Fruit fly (Drosophila melanogaster) whole organism, pupa: Measurements from ENCODE around the gene Asator.

Experiments
- CG10348 ChIP-seq: fragments of 200-800 bp; sonication (Bioruptor generic); IDR thresholded peaks from 2 replicates; pipeline ENCODE4 v1.3.6; 2022; ENCODE audit warnings: missing biosample characterization, missing genetic modification characterization
- CG12605 ChIP-seq: fragments of 200-800 bp; sonication (Bioruptor generic); IDR thresholded peaks from 2 replicates; pipeline ENCODE4 v1.3.6; 2022; ENCODE audit warnings: missing biosample characterization, missing genetic modification characterization
- CG13204 ChIP-seq: fragments of 200-800 bp; sonication (Bioruptor generic); optimal IDR thresholded peaks from 2 replicates; lab custom pipeline; 2018; ENCODE audit warnings: missing biosample characterization, mild to moderate bottlenecking, missing genetic modification characterization, moderate library complexity
- CG14655 ChIP-seq: fragments of 200-800 bp; sonication (Bioruptor generic); optimal IDR thresholded peaks from 3 replicates; lab custom pipeline; 2017; ENCODE audit warnings: mild to moderate bottlenecking, missing biosample characterization, missing genetic modification reagents, missing genetic modification characterization
- CG15710 ChIP-seq: fragments of 200-800 bp; sonication (Bioruptor generic); optimal IDR thresholded peaks from 2 replicates; lab custom pipeline; 2018; ENCODE audit warnings: missing biosample characterization, mild to moderate bottlenecking, missing genetic modification characterization, moderate library complexity
- CG17806 ChIP-seq: fragments of 200-800 bp; sonication (Bioruptor generic); optimal IDR thresholded peaks from 2 replicates; lab custom pipeline; 2018; ENCODE audit warnings: missing biosample characterization, mild to moderate bottlenecking, missing genetic modification characterization, moderate library complexity
- CG32121 ChIP-seq: fragments of 200-800 bp; sonication (Bioruptor generic); IDR thresholded peaks from 2 replicates; pipeline ENCODE4 v1.3.6; 2022; ENCODE audit warnings: missing biosample characterization, missing genetic modification characterization
- CG34367 ChIP-seq: fragments of 200-800 bp; sonication (Bioruptor generic); optimal IDR thresholded peaks from 2 replicates; lab custom pipeline; 2018; ENCODE audit warnings: missing biosample characterization, mild to moderate bottlenecking, missing genetic modification characterization
- CG4496 ChIP-seq: fragments of 200-800 bp; sonication (Bioruptor generic); IDR thresholded peaks from 3 replicates; pipeline ENCODE4 v1.3.6; 2022; ENCODE audit warnings: missing biosample characterization, missing genetic modification characterization
- CG8159 ChIP-seq: fragments of 200-800 bp; sonication (Bioruptor generic); optimal IDR thresholded peaks from 3 replicates; lab custom pipeline; 2018; ENCODE audit warnings: missing biosample characterization, mild to moderate bottlenecking, missing genetic modification characterization, moderate library complexity
- CG8301 ChIP-seq: fragments of 200-800 bp; sonication (Bioruptor generic); optimal IDR thresholded peaks from 2 replicates; lab custom pipeline; 2018; ENCODE audit warnings: missing biosample characterization, mild to moderate bottlenecking, missing genetic modification characterization
- CG9948 ChIP-seq: fragments of 200-800 bp; sonication (Bioruptor generic); optimal IDR thresholded peaks from 2 replicates; lab custom pipeline; 2018; ENCODE audit warnings: missing biosample characterization, mild to moderate bottlenecking, missing genetic modification characterization, moderate library complexity
- D1 ChIP-seq: fragments of 200-800 bp; sonication (Bioruptor generic); optimal IDR thresholded peaks from 2 replicates; lab custom pipeline; 2018; ENCODE audit warnings: missing biosample characterization, mild to moderate bottlenecking, missing genetic modification characterization, moderate library complexity
- EcR ChIP-seq: fragments of 200-800 bp; sonication (Bioruptor generic); optimal IDR thresholded peaks from 3 replicates; lab custom pipeline; 2019; ENCODE audit warnings: missing biosample characterization, missing genetic modification characterization, mild to moderate bottlenecking, moderate library complexity, missing genetic modification reagents
- Ets98B ChIP-seq: fragments of 200-800 bp; sonication (Bioruptor generic); IDR thresholded peaks from 2 replicates; pipeline ENCODE4 v1.3.6; 2022; ENCODE audit warnings: missing biosample characterization, missing genetic modification characterization
- Pif1A ChIP-seq: fragments of 200-800 bp; sonication (Bioruptor generic); optimal IDR thresholded peaks from 3 replicates; lab custom pipeline; 2016; ENCODE audit warnings: missing biosample characterization, missing genetic modification characterization
- Pif1B ChIP-seq: fragments of 200-800 bp; sonication (Bioruptor generic); optimal IDR thresholded peaks from 3 replicates; lab custom pipeline; 2016; ENCODE audit warnings: missing biosample characterization, missing genetic modification characterization
- Snoo ChIP-seq: fragments of 200-800 bp; sonication (Bioruptor generic); optimal IDR thresholded peaks from 3 replicates; lab custom pipeline; 2017; ENCODE audit warnings: missing biosample characterization, mild to moderate bottlenecking, missing genetic modification characterization, inconsistent platforms
- fd96Ca ChIP-seq: fragments of 200-800 bp; sonication (Bioruptor generic); IDR thresholded peaks from 3 replicates; pipeline ENCODE4 v1.3.6; 2022; ENCODE audit warnings: missing biosample characterization, missing genetic modification characterization
- gl ChIP-seq: fragments of 200-800 bp; sonication (Bioruptor generic); optimal IDR thresholded peaks from 2 replicates; lab custom pipeline; 2018; ENCODE audit warnings: missing biosample characterization, mild to moderate bottlenecking, missing genetic modification characterization
- rn ChIP-seq: fragments of 200-800 bp; sonication (Bioruptor generic); IDR thresholded peaks from 2 replicates; pipeline ENCODE4 v1.3.6; 2022; ENCODE audit warnings: missing biosample characterization, missing genetic modification characterization

The Asator gene

DNA sequence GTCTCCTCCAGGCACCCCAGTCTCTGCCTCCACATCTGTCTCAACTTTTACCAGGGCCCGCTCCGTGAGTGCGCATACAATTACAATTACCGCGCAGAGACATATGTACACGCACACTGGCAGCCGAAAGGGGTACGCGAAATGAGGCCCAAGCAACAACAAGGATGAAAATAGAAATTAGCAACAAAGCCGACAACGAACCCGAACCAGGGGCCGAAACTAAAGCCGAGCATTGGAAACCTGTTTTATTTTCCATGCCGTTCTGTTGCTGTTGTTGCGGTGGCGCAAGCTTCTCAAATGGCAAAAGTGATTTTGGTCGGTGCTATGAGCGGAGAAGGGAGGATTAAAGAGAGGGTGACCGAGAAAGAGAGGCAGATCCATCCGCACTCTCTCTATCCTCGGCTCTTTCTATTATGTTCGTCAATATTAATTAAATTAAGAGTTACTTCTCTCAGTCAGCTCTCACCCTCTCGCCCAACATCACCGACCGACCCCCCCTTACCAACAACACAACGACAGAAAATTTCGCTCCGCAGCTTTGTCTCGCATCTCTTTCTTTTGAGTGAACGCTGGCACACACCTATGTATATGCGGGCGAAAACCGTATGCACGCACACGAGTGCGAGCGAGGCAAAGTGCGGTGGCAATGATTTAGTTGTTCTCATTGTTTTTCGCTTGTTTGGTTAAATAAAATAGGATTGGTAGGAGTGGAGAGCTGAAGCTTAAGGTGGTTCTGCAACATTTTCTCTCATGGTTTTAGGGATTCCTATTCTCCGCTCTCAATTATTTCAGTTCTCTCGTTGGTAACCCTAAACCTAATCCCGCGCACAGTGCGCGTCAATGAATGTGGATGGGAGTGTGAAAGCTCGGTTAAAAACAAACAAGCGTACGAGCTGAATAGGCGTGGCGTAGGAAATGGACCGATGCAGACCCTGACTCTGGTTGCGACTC lies 18.7 kb upstream of the Asator start:
- TF ChIP-seq EcR (GFP tag; lab: Kevin White, UChicago) (peak; percentile 31), D1 (tag; lab: Kevin White, UChicago) (no peak), fd96Ca (GFP tag; lab: Robert Waterston, UW) (no peak), CG13204 (GFP tag; lab: Kevin White, UChicago) (peak; percentile 14), rn (GFP tag; lab: Robert Waterston, UW) (no peak)
- TF ChIP-seq, all 21 proteins: peak for 2

DNA sequence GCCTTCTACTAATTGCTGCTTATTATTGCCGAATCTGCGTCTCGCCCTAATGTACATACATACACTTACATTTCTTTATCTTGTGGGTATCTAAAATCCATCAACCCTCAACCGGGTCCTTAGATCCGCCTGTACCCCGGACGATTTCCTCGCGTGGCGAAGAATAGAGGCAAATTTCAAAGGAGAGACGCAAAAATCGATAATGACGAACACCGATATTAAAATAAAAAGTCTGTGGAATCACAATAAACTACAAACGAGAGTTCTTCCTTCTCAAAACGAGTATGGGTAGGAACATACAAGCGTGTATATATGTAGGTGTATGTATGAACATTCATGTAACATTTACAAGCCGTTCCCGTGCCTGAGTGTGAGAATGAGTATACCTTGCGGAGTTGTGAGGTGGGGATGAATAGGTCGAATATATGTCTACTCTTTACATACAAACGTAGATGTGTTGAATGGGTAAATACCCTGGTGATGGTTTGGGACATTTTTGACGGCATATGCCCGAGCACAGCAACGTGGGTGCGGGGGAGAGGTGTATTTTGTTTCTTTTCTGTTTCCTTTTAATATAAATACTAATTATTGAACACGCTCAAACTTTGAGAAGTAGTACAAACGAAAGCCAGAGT lies 17.3 kb upstream of the Asator start:
- TF ChIP-seq CG14655 (GFP tag; lab: Kevin White, UChicago) (no peak), Pif1B (GFP tag; lab: Kevin White, UChicago) (no peak), CG15710 (tag; lab: Kevin White, UChicago) (no peak), D1 (tag; lab: Kevin White, UChicago) (no peak), CG12605 (GFP tag; lab: Robert Waterston, UW) (no peak), CG4496 (GFP tag; lab: Robert Waterston, UW) (no peak), Pif1A (no peak)

DNA sequence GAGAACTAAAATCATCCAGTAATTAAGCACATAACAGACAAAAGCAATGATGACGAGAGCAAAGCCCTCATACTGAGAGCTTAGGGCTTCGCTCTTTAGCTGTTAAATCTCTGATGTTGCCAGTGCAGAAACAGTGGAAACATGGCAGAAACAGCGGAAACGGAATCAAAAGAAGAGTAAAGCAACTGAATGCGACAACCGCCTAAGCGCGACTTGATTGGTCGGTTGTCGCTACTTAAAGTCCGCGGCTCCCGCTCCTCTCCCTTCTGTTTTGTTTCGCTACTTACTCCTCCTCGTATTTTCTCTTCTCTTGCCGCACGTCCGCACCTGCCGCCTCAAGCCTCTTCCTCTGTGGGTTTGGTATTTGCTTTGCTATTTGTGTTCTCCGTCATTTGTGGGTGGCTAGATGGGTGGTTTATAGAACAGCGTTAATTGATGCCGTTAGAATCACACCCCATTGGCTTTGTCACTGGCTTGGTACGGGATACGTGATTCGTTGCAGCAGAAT lies 16.4 kb upstream of the Asator start:
- TF ChIP-seq CG9948 (tag; lab: Kevin White, UChicago) (no peak), EcR (GFP tag; lab: Kevin White, UChicago) (peak; percentile 49), CG13204 (GFP tag; lab: Kevin White, UChicago) (peak; percentile 24)

DNA sequence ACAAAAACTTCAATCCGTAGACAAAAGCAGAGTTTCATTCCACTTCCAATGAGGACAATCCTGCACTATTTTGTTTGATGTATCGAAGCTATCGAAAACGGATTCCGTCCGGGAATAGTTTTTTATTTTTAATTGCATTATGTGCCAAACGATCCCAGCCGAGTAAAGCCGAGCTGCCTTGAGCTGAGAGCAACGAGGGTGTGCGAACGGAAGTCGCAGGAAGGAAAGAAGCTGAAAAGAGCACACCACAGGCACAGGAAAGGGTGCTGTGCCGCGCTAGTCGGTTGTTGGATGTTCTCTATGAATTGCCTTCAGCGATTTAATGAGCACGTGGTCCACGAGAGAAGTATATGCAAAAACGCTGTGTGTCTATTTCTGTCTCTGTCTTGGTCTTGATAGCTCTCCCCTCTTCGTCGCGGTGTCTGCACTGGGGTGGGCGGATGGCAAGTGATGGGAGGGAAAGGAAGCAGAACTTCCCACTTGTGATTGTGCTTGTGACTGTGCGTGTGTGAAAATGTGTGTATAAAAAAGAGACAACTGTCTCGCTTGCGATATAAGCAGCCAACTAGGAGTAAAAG lies 13.8 kb upstream of the Asator start:
- TF ChIP-seq CG4496 (GFP tag; lab: Robert Waterston, UW), result peak; percentile 56; the same call in 2 of the 3 replicates
- peak; percentile 16 for TF ChIP-seq EcR (GFP tag; lab: Kevin White, UChicago)
- TF ChIP-seq Pif1A, result no peak

DNA sequence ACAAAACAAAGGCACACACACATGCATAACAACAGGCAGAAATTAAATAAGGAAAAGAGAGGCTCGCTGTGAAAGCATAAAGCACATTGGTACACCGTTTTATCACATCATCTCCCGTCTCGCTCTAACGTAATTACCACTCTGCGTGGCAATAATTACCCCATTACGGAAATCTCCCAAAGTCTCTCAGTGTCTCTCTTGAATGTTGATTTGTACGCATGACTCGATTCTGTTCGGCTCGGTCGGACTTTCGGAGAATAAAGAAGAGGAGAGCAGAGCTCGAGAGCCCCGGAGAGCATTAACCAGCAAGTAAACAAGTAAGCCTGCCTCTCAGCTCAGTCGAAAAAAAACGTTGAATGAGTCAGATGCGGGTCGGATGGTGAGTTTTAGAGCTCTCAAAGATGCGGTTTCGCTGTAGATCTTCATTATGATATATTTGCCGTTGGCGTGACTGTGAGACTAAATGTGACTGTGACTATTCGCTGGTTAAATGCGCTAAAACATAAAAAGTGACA lies 12.7 kb upstream of the Asator start, which contains the start of gene zfh2:
Gene zfh2 (plus strand): TSS at position 332 of the 515 bp plus-strand sequence.
- TF ChIP-seq EcR (GFP tag; lab: Kevin White, UChicago) (peak; percentile 77), gl (tag; lab: Kevin White, UChicago) (peak; percentile 39), CG34367 (tag; lab: Kevin White, UChicago) (no peak), CG10348 (no peak), Pif1A (peak; percentile 27), CG32121 (GFP tag; lab: Robert Waterston, UW) (peak; percentile 18; the same call in 1 of the 2 replicates), Pif1B (GFP tag; lab: Kevin White, UChicago) (peak; percentile 35)

DNA sequence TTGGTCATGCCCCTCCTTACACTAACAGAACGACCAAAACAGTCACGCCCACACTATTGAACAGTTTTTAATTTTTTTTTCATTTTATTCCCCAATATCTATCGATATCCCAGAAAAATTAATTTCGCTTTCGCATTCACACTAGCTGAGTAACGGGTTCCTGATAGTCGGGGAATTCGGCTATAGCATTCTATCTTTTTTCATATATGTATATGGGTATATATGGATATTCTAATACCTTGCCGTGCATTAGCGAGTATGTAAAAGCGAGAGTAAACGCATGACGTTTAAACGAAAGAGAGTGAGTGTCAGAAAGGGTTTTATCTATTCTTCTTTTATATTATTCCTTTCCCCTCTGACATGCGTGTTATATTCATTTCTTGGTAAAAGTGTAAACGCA lies 10.3 kb upstream of the Asator start:
- TF ChIP-seq Ets98B (GFP tag; lab: Robert Waterston, UW), result no peak
- TF ChIP-seq CG4496 (GFP tag; lab: Robert Waterston, UW), result no peak
- TF ChIP-seq D1 (tag; lab: Kevin White, UChicago), result no peak
- no peak for TF ChIP-seq CG34367 (tag; lab: Kevin White, UChicago)
- no peak for TF ChIP-seq gl (tag; lab: Kevin White, UChicago)
- TF ChIP-seq Pif1A, result no peak
- TF ChIP-seq CG8301, result no peak
- no peak for TF ChIP-seq CG12605 (GFP tag; lab: Robert Waterston, UW)

DNA sequence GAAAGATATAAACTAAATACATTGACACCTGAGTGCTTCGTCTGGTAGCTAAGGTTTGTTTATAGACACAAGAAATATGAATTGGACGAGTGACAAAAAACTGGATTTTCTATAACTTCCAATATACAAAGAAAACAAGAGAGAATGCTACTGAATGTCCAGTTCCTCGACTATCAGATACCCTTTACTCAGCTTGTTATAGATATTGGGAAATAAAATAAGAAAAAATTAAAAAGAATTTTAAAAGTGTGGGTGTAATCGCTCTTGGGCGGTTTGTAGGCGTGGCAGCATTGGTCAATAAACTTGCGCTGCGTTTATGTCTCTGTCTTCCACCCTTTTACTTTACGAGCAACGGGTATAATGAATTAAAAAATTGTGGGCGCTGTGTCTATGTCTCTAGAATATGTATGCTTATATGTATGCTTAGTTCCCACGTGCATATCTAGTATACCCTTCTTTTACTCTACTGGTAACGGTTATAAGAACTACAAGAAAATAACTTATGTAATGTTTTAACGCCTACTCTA lies 9.6 kb upstream of the Asator start:
- TF ChIP-seq CG17806 (tag; lab: Kevin White, UChicago), result no peak
- TF ChIP-seq CG34367 (tag; lab: Kevin White, UChicago), result no peak
- no peak for TF ChIP-seq CG32121 (GFP tag; lab: Robert Waterston, UW)
- no peak for TF ChIP-seq EcR (GFP tag; lab: Kevin White, UChicago)
- TF ChIP-seq rn (GFP tag; lab: Robert Waterston, UW), result no peak
- TF ChIP-seq D1 (tag; lab: Kevin White, UChicago), result no peak
- TF ChIP-seq CG14655 (GFP tag; lab: Kevin White, UChicago), result no peak
- no peak for TF ChIP-seq Ets98B (GFP tag; lab: Robert Waterston, UW)
- no peak for TF ChIP-seq gl (tag; lab: Kevin White, UChicago)
- no peak for TF ChIP-seq CG15710 (tag; lab: Kevin White, UChicago)
- no peak for TF ChIP-seq CG9948 (tag; lab: Kevin White, UChicago)
- TF ChIP-seq CG8159, result no peak
- no peak for TF ChIP-seq CG8301
- TF ChIP-seq Snoo, result no peak
- TF ChIP-seq CG10348, result no peak
- no peak for TF ChIP-seq Pif1B (GFP tag; lab: Kevin White, UChicago)
